Worm (Caenorhabditis elegans): ENCODE data around the gene C46E10.8.
A peak's percentile ranks its signal among the peaks of the same experiment; 100 is the strongest.

C46E10.8 gene

DNA sequence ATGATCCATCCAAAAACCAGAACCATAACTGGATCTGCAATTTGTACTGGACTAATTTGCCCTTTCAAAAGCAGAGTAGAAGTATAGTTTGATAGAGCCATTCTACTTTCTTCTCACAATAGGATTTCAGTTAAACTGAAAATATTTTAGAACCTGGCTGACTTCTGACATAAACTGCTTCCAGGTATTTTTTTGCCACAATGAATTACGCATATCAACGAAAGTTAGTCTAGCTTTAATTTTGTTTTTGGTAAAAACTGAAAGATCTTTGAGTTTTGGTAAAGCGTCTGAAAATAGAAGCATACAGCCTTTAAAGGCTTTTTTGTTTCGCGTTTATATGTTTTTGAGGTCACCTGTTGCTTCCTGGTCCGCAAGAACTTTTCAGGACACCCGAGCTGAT, 37.2 kb downstream of the C46E10.8 start, which contains the start of gene srx-101:
Gene srx-101, minus strand, starts transcription at position 101 of the 400 bp plus-strand sequence.
- TF ChIP-seq dmd-8 (GFP tag; IDR thresholded peaks at IDR 0.05) (no peak), aha-1 (tag) (peak; percentile 34)

DNA sequence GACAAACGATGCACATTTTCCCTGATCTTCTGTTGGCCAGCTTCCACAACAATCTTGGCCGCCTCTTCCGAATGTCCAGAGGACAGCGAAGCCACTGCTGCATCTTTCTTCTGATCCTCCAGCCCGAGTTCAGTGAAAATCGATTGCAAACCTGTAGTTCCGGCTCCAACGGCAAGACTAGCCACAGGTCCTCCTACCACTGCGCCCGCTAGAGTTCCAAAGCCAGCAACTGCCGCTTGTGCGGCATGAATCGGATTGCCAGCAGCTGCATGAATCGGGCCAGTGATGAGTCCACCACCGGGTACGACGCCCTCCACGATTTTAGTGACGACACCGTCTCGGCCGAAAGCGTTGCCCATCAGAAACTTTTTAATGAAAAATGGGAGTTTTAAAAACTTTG, 39.6 kb downstream of the C46E10.8 start, which contains the start of gene ifas-1:
Gene ifas-1, minus strand, starts transcription at position 387 of the 400 bp plus-strand sequence.
- TF ChIP-seq lin-15B (tag; optimal IDR thresholded peaks at IDR 0.05): no peak
- TF ChIP-seq set-16 (GFP tag; IDR thresholded peaks at IDR 0.05): peak; percentile 70
- no peak for TF ChIP-seq nhr-25 (tag; optimal IDR thresholded peaks at IDR 0.05; ENCODE audit: borderline replicate concordance, insufficient read depth)
- TF ChIP-seq lin-38 (GFP tag; IDR thresholded peaks at IDR 0.05): no peak

DNA sequence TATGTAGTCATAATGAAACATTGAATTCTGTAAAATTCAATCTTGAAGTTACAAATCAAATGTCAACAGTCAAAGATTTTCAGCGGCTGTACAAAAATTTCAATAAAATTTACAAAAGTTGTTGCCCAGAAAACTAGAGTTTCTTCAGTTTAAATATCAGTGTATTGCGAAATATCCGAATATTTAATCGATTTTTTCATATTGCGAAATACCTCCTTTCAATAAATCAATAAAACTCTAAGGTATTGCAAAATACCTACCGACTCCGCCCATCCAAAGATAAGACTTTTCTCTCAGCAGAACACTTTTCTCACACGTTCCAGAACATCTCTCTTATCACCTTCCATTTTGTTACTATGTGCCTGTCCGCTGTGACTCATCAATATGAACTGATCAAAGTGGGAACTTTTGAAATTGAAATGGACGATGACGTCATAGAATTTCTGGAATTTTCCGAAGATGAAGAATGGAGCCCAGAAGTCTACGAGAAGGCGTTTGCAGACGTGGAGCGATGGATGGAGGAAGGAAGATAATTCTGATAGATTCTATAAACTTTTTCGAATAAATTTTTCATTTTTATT, 43.3 kb downstream of the C46E10.8 start:
- no peak for TF ChIP-seq daf-16 (GFP tag; optimal IDR thresholded peaks at IDR 0.05)
- TF ChIP-seq daf-16 (tag; optimal IDR thresholded peaks at IDR 0.05): peak; percentile 21
- TF ChIP-seq nhr-102 (tag; optimal IDR thresholded peaks at IDR 0.05): no peak
- TF ChIP-seq dmd-6 (GFP tag; IDR thresholded peaks at IDR 0.05): peak; percentile 42; the same call in 1 of the 2 replicates
- no peak for TF ChIP-seq Y48G9A.11 (GFP tag; IDR thresholded peaks at IDR 0.05)
- TF ChIP-seq ceh-28 (tag; optimal IDR thresholded peaks at IDR 0.05): peak; percentile 40
- TF ChIP-seq pqm-1 (tag; optimal IDR thresholded peaks at IDR 0.05): peak; percentile 5

ce11 chrII:3682770-3683234, 45.1 kb downstream of the C46E10.8 start, which contains the start of gene F19B10.1:
Gene F19B10.1, plus strand, starts transcription at chrII:3683184.
- no peak for TF ChIP-seq mdt-29 (GFP tag; IDR thresholded peaks at IDR 0.05)
- TF ChIP-seq dpl-1 (GFP tag; optimal IDR thresholded peaks at IDR 0.05): peak; percentile 93
- TF ChIP-seq nhr-28 (tag; optimal IDR thresholded peaks at IDR 0.05): peak; percentile 71
- TF ChIP-seq unc-62 (GFP tag; optimal IDR thresholded peaks at IDR 0.05 in 1 of 2): peak in 1 of 2 experiments; percentile 79
- TF ChIP-seq unc-62 (tag; optimal IDR thresholded peaks at IDR 0.05): no peak
- peak; percentile 86 for TF ChIP-seq mes-2 (tag; optimal IDR thresholded peaks at IDR 0.05; ENCODE audit: poor library complexity, severe bottlenecking)
- peak; percentile 63 for TF ChIP-seq mxl-3 (GFP tag; optimal IDR thresholded peaks at IDR 0.05)
- no peak for TF ChIP-seq daf-12 (tag; optimal IDR thresholded peaks at IDR 0.05)
- no peak for TF ChIP-seq egl-27 (tag; optimal IDR thresholded peaks at IDR 0.05)
- TF ChIP-seq dmd-6 (GFP tag; IDR thresholded peaks at IDR 0.05): peak; percentile 63
- no peak for TF ChIP-seq vab-7 (GFP tag; IDR thresholded peaks at IDR 0.05)
- peak; percentile 74 for TF ChIP-seq hlh-11 (tag; optimal IDR thresholded peaks at IDR 0.05)
- no peak for TF ChIP-seq ceh-82 (tag; optimal IDR thresholded peaks at IDR 0.05)
- TF ChIP-seq dmd-9 (GFP tag; IDR thresholded peaks at IDR 0.05): no peak
- no peak for TF ChIP-seq egl-43 (GFP tag; IDR thresholded peaks at IDR 0.05)
- TF ChIP-seq fos-1 (tag; optimal IDR thresholded peaks at IDR 0.05): no peak
- TF ChIP-seq nhr-25 (tag; optimal IDR thresholded peaks at IDR 0.05; ENCODE audit: borderline replicate concordance, insufficient read depth): peak; percentile 9
- peak in 1 of 2 experiments; percentile 66 for TF ChIP-seq mdl-1 (tag; optimal IDR thresholded peaks at IDR 0.05)
- TF ChIP-seq R02D3.7 (tag; optimal IDR thresholded peaks at IDR 0.05): peak; percentile 45
- TF ChIP-seq hlh-30 (tag; optimal IDR thresholded peaks at IDR 0.05; ENCODE audit: insufficient read depth): peak; percentile 100
- TF ChIP-seq nhr-77 (tag; optimal IDR thresholded peaks at IDR 0.05): peak; percentile 8
- TF ChIP-seq pqm-1 (tag; optimal IDR thresholded peaks at IDR 0.05): peak; percentile 3
- no peak for TF ChIP-seq daf-16 (GFP tag; optimal IDR thresholded peaks at IDR 0.05)
- TF ChIP-seq daf-16 (tag; optimal IDR thresholded peaks at IDR 0.05): no peak
- no peak for TF ChIP-seq mxl-2 (GFP tag; conservative IDR thresholded peaks at IDR 0.05)
- peak; percentile 24; the same call in 1 of the 2 replicates for TF ChIP-seq ceh-20 (GFP tag; IDR thresholded peaks at IDR 0.05)
- peak; percentile 41 for TF ChIP-seq lin-13 (GFP tag; optimal IDR thresholded peaks at IDR 0.05)
- TF ChIP-seq duxl-1 (tag; optimal IDR thresholded peaks at IDR 0.05; ENCODE audit: poor library complexity): peak; percentile 85

Measured in whole organism, L4 larva.